Worm (Caenorhabditis elegans) whole organism, young adult: ENCODE measurements around the gene C56G2.4.

ENCODE experiments used
- B0035.1 ChIP-seq: sonication (generic microtip); optimal IDR thresholded peaks from 2 replicates; lab custom pipeline; 2016; ENCODE audit warnings: missing genetic modification characterization, mild to moderate bottlenecking, missing compliant biosample characterization, missing genotype, missing genetic modification reagents
- B0261.1 ChIP-seq: sonication (generic microtip); optimal IDR thresholded peaks from 2 replicates; lab custom pipeline; 2016; ENCODE audit warnings: mild to moderate bottlenecking, missing genetic modification characterization, moderate library complexity, missing compliant biosample characterization
- B0336.3 ChIP-seq: fragments of 200-800 bp; sonication (Bioruptor generic); IDR thresholded peaks from 2 replicates; pipeline ENCODE4 v1.3.6; 2022; ENCODE audit warnings: missing genetic modification characterization, missing compliant biosample characterization
- C06A6.2 ChIP-seq: fragments of 200-800 bp; sonication (Bioruptor generic); conservative IDR thresholded peaks from 2 replicates; pipeline ENCODE4 v1.3.6; 2022; ENCODE audit warnings: missing genetic modification characterization, missing compliant biosample characterization
- C17E4.6 ChIP-seq: fragments of 200-800 bp; sonication (Bioruptor generic); IDR thresholded peaks from 2 replicates; pipeline ENCODE4 v1.3.6; 2022; ENCODE audit warnings: missing genetic modification reagents, missing genetic modification characterization, missing compliant biosample characterization
- D2030.7 ChIP-seq: fragments of 200-800 bp; sonication (Bioruptor generic); IDR thresholded peaks from 2 replicates; pipeline ENCODE4 v1.3.6; 2022; ENCODE audit warnings: missing genetic modification reagents, missing genetic modification characterization, missing compliant biosample characterization
- F52B5.7 ChIP-seq: sonication (generic microtip); optimal IDR thresholded peaks from 2 replicates; lab custom pipeline; 2016; ENCODE audit warnings: mild to moderate bottlenecking, missing genetic modification characterization, missing compliant biosample characterization
- F55B11.4 ChIP-seq: sonication (generic microtip); optimal IDR thresholded peaks from 2 replicates; lab custom pipeline; 2016; ENCODE audit warnings: missing compliant biosample characterization, missing genetic modification characterization, borderline replicate concordance; ENCODE audit not compliant: insufficient read depth
- K12H6.12 ChIP-seq: fragments of 200-800 bp; sonication (Bioruptor generic); optimal IDR thresholded peaks from 2 replicates; lab custom pipeline; 2018; ENCODE audit warnings: mild to moderate bottlenecking, missing genetic modification characterization, missing compliant biosample characterization
- T07F8.4 ChIP-seq: sonication (generic microtip); optimal IDR thresholded peaks from 2 replicates; lab custom pipeline; 2016; ENCODE audit warnings: mild to moderate bottlenecking, missing genetic modification characterization, moderate library complexity, missing compliant biosample characterization
- T26A5.8 ChIP-seq: sonication (generic microtip); optimal IDR thresholded peaks from 2 replicates; lab custom pipeline; 2016; ENCODE audit warnings: missing genetic modification characterization, missing compliant biosample characterization
- Y56A3A.18 ChIP-seq: fragments of 200-800 bp; sonication (Bioruptor generic); IDR thresholded peaks from 2 replicates; pipeline ENCODE4 v1.3.6; 2022; ENCODE audit warnings: missing genetic modification reagents, missing genetic modification characterization, missing compliant biosample characterization
- Y67H2A.10 ChIP-seq: fragments of 200-800 bp; sonication (Bioruptor generic); conservative IDR thresholded peaks from 2 replicates; pipeline ENCODE4 v1.3.6; 2022; ENCODE audit warnings: missing genetic modification reagents, missing genetic modification characterization, missing compliant biosample characterization
- ZK185.1 ChIP-seq: sonication (generic microtip); optimal IDR thresholded peaks from 2 replicates; lab custom pipeline; 2016; ENCODE audit warnings: mild to moderate bottlenecking, missing genetic modification characterization, missing compliant biosample characterization; ENCODE audit not compliant: poor library complexity, severe bottlenecking
- atf-7 ChIP-seq: sonication (generic microtip); optimal IDR thresholded peaks from 2 replicates; lab custom pipeline; 2017; ENCODE audit warnings: mild to moderate bottlenecking, missing genetic modification characterization, missing compliant biosample characterization
- athp-1 ChIP-seq: sonication (generic microtip); optimal IDR thresholded peaks from 2 replicates; lab custom pipeline; 2017; ENCODE audit warnings: mild to moderate bottlenecking, missing genetic modification characterization, missing compliant biosample characterization
- attf-5 ChIP-seq: fragments of 200-800 bp; sonication (Bioruptor generic); optimal IDR thresholded peaks from 2 replicates; lab custom pipeline; 2018; ENCODE audit warnings: mild to moderate bottlenecking, missing genetic modification characterization, missing compliant biosample characterization
- ceh-79 ChIP-seq: sonication (generic microtip); optimal IDR thresholded peaks from 2 replicates; lab custom pipeline; 2017; ENCODE audit warnings: mild to moderate bottlenecking, missing genetic modification characterization, missing compliant biosample characterization
- ceh-91 ChIP-seq: fragments of 200-800 bp; sonication (Bioruptor generic); IDR thresholded peaks from 2 replicates; pipeline ENCODE4 v1.3.6; 2022; ENCODE audit warnings: missing genetic modification reagents, missing genetic modification characterization, missing compliant biosample characterization
- chd-7 ChIP-seq: sonication (generic microtip); optimal IDR thresholded peaks from 2 replicates; lab custom pipeline; 2016; ENCODE audit warnings: mild to moderate bottlenecking, missing genetic modification characterization, moderate library complexity, missing compliant biosample characterization
- die-1 ChIP-seq: sonication (generic microtip); optimal IDR thresholded peaks from 2 replicates; lab custom pipeline; 2016; ENCODE audit warnings: missing genotype, mild to moderate bottlenecking, missing genetic modification characterization, missing compliant biosample characterization
- efl-1 ChIP-seq: fragments of 150-350 bp; optimal IDR thresholded peaks from 2 replicates; lab custom pipeline; 2014; ENCODE audit warnings: missing biosample characterization, missing genetic modification reagents, missing genetic modification characterization
- egl-18 ChIP-seq: fragments of 200-800 bp; sonication (Bioruptor generic); IDR thresholded peaks from 2 replicates; pipeline ENCODE4 v1.3.6; 2022; ENCODE audit warnings: missing genetic modification reagents, missing genetic modification characterization, missing compliant biosample characterization
- ets-4 ChIP-seq: fragments of 200-800 bp; sonication (Bioruptor generic); optimal IDR thresholded peaks from 2 replicates; lab custom pipeline; 2018; ENCODE audit warnings: mild to moderate bottlenecking, missing genetic modification characterization, missing compliant biosample characterization
- gei-17 ChIP-seq: fragments of 200-800 bp; sonication (Bioruptor generic); optimal IDR thresholded peaks from 2 replicates; lab custom pipeline; 2018; ENCODE audit warnings: mild to moderate bottlenecking, missing genetic modification characterization, missing compliant biosample characterization
- hrde-1 ChIP-seq: sonication (generic microtip); optimal IDR thresholded peaks from 2 replicates; lab custom pipeline; 2016; ENCODE audit warnings: missing genetic modification characterization, mild to moderate bottlenecking, missing compliant biosample characterization, moderate library complexity, missing genotype, missing genetic modification reagents, borderline replicate concordance
- hsf-1 ChIP-seq: fragments of 200-800 bp; sonication (Bioruptor generic); IDR thresholded peaks from 2 replicates; pipeline ENCODE4 v1.3.6; 2022; ENCODE audit warnings: missing genetic modification reagents, missing genetic modification characterization, missing compliant biosample characterization
- lin-35 ChIP-seq, 3 experiments: fragments of 150-350 bp in 2 of 3; sonication (generic microtip) in 1 of 3; optimal IDR thresholded peaks; 2 replicates each; lab custom pipeline; 2014 to 2018; ENCODE audit warnings: missing biosample characterization in 3 of 3, missing genetic modification characterization in 3 of 3, missing genetic modification reagents in 3 of 3
- lin-40 ChIP-seq: sonication (generic microtip); optimal IDR thresholded peaks from 2 replicates; lab custom pipeline; 2016; ENCODE audit warnings: missing genetic modification characterization, mild to moderate bottlenecking, missing compliant biosample characterization, missing genotype, missing genetic modification reagents
- lir-1 ChIP-seq: fragments of 200-800 bp; sonication (Bioruptor generic); conservative IDR thresholded peaks from 2 replicates; pipeline ENCODE4 v1.3.6; 2022; ENCODE audit warnings: missing genetic modification reagents, missing genetic modification characterization, missing compliant biosample characterization
- lsl-1 ChIP-seq: fragments of 200-800 bp; sonication (Bioruptor generic); optimal IDR thresholded peaks from 2 replicates; lab custom pipeline; 2018; ENCODE audit warnings: mild to moderate bottlenecking, missing genetic modification characterization, moderate library complexity, missing compliant biosample characterization
- lsy-27 ChIP-seq: sonication (generic microtip); optimal IDR thresholded peaks from 2 replicates; lab custom pipeline; 2017; ENCODE audit warnings: missing genetic modification characterization, mild to moderate bottlenecking, missing compliant biosample characterization, antibody characterized with exemption, missing genotype, borderline replicate concordance; ENCODE audit not compliant: insufficient read depth
- madf-3 ChIP-seq: fragments of 200-800 bp; sonication (Bioruptor generic); IDR thresholded peaks from 2 replicates; pipeline ENCODE4 v1.3.6; 2022; ENCODE audit warnings: missing genetic modification reagents, missing genetic modification characterization, missing compliant biosample characterization
- mcd-1 ChIP-seq: fragments of 200-800 bp; sonication (Bioruptor generic); IDR thresholded peaks from 2 replicates; pipeline ENCODE4 v1.3.6; 2022; ENCODE audit warnings: missing genetic modification reagents, missing genetic modification characterization, missing compliant biosample characterization
- nfya-2 ChIP-seq: fragments of 200-800 bp; sonication (Bioruptor generic); IDR thresholded peaks from 2 replicates; pipeline ENCODE4 v1.3.6; 2022; ENCODE audit warnings: missing genetic modification reagents, missing genetic modification characterization, missing compliant biosample characterization
- nhr-27 ChIP-seq: fragments of 200-800 bp; sonication (Bioruptor generic); optimal IDR thresholded peaks from 2 replicates; lab custom pipeline; 2018; ENCODE audit warnings: mild to moderate bottlenecking, missing genetic modification characterization, moderate library complexity, missing compliant biosample characterization
- nhr-90 ChIP-seq: sonication (generic microtip); optimal IDR thresholded peaks from 2 replicates; lab custom pipeline; 2016; ENCODE audit warnings: missing genotype, mild to moderate bottlenecking, missing genetic modification characterization, missing compliant biosample characterization
- pbrm-1 ChIP-seq: fragments of 200-800 bp; sonication (Bioruptor generic); IDR thresholded peaks from 2 replicates; pipeline ENCODE4 v1.3.6; 2022; ENCODE audit warnings: missing genetic modification reagents, missing genetic modification characterization, missing compliant biosample characterization
- rcor-1 ChIP-seq: fragments of 200-800 bp; sonication (Bioruptor generic); IDR thresholded peaks from 2 replicates; pipeline ENCODE4 v1.3.6; 2022; ENCODE audit warnings: missing genetic modification reagents, missing genetic modification characterization, missing compliant biosample characterization
- sdz-38 ChIP-seq: sonication (generic microtip); optimal IDR thresholded peaks from 2 replicates; lab custom pipeline; 2016; ENCODE audit warnings: missing genotype, missing genetic modification characterization, missing compliant biosample characterization
- tbp1 ChIP-seq: fragments of 200-800 bp; sonication (Bioruptor generic); optimal IDR thresholded peaks from 2 replicates; lab custom pipeline; 2018; ENCODE audit warnings: mild to moderate bottlenecking, missing genetic modification characterization, missing compliant biosample characterization
- unc-62 ChIP-seq: fragments of 150-350 bp; optimal IDR thresholded peaks from 2 replicates; lab custom pipeline; 2014; ENCODE audit warnings: missing biosample characterization, missing genetic modification reagents, missing genetic modification characterization
- xnd-1 ChIP-seq: sonication (generic microtip); optimal IDR thresholded peaks from 2 replicates; lab custom pipeline; 2016; ENCODE audit warnings: missing genotype, missing genetic modification reagents, missing genetic modification characterization, missing compliant biosample characterization
- ztf-18 ChIP-seq: sonication (generic microtip); optimal IDR thresholded peaks from 2 replicates; lab custom pipeline; 2016; ENCODE audit warnings: missing genotype, mild to moderate bottlenecking, missing genetic modification characterization, missing compliant biosample characterization
- ztf-25 ChIP-seq: fragments of 200-800 bp; sonication (Bioruptor generic); IDR thresholded peaks from 2 replicates; pipeline ENCODE4 v1.3.6; 2022; ENCODE audit warnings: missing genetic modification reagents, missing genetic modification characterization, missing compliant biosample characterization
- ztf-26 ChIP-seq: sonication (generic microtip); optimal IDR thresholded peaks from 2 replicates; lab custom pipeline; 2017; ENCODE audit warnings: missing genetic modification characterization, missing compliant biosample characterization
- ztf-28 ChIP-seq: fragments of 200-800 bp; sonication (Bioruptor generic); IDR thresholded peaks from 2 replicates; pipeline ENCODE4 v1.3.6; 2022; ENCODE audit warnings: missing genetic modification reagents, missing genetic modification characterization, missing compliant biosample characterization
- ztf-3 ChIP-seq: fragments of 200-800 bp; sonication (Bioruptor generic); optimal IDR thresholded peaks from 2 replicates; lab custom pipeline; 2018; ENCODE audit warnings: mild to moderate bottlenecking, missing genetic modification characterization, missing compliant biosample characterization

Gene C56G2.4

ce11 chrIII:6373850-6374474 is 42.4 kb downstream of the C56G2.4 start (continued):
- TF ChIP-seq lsy-27 (tag; lab: Kevin White, UChicago) (no peak), pbrm-1 (peak; percentile 57; the same call in 1 of the 2 replicates), B0035.1 (tag; lab: Kevin White, UChicago) (no peak), rcor-1 (GFP tag; lab: Robert Waterston, UW) (peak; percentile 53; the same call in 1 of the 2 replicates), hrde-1 (tag; lab: Kevin White, UChicago) (peak; percentile 98), ztf-3 (GFP tag; lab: Kevin White, UChicago) (no peak), tbp1 (GFP tag; lab: Kevin White, UChicago) (peak; percentile 60), nfya-2 (GFP tag; lab: Robert Waterston, UW) (no peak), nhr-90 (tag; lab: Kevin White, UChicago) (peak; percentile 46), C17E4.6 (peak; percentile 44; the same call in 1 of the 2 replicates), lin-40 (no peak), T07F8.4 (tag; lab: Kevin White, UChicago) (peak; percentile 51), lin-35 (GFP tag; optimal IDR thresholded peaks at IDR 0.05; lab: Kevin White, UChicago) (peak in 2 of 3 experiments; percentile 19 to 45), mcd-1 (GFP tag; lab: Robert Waterston, UW) (peak; percentile 45), unc-62 (no peak), atf-7 (tag; lab: Kevin White, UChicago) (peak; percentile 37), athp-1 (peak; percentile 76), F52B5.7 (tag; lab: Kevin White, UChicago) (peak; percentile 43), sdz-38 (tag; lab: Kevin White, UChicago) (no peak), ets-4 (GFP tag; lab: Kevin White, UChicago) (no peak), efl-1 (peak; percentile 28), madf-3 (GFP tag; lab: Robert Waterston, UW) (peak; percentile 63), ztf-18 (tag; lab: Kevin White, UChicago) (peak; percentile 35), attf-5 (peak; percentile 20), ceh-91 (GFP tag; lab: Robert Waterston, UW) (0 out of 2 replicates have a peak, but pooled peaks have one; percentile 20), B0261.1 (peak; percentile 5), chd-7 (tag; lab: Kevin White, UChicago) (peak; percentile 16), ztf-25 (no peak), ztf-26 (tag; lab: Kevin White, UChicago) (no peak), ztf-28 (GFP tag; lab: Robert Waterston, UW) (no peak; the same call in 1 of the 2 replicates), B0336.3 (peak; percentile 98), T26A5.8 (tag; lab: Kevin White, UChicago) (peak; percentile 57), ceh-79 (peak; percentile 36), ZK185.1 (tag; lab: Kevin White, UChicago) (peak; percentile 53), nhr-27 (tag; lab: Kevin White, UChicago) (no peak), gei-17 (GFP tag; lab: Kevin White, UChicago) (no peak), lsl-1 (GFP tag; lab: Kevin White, UChicago) (peak; percentile 67), hsf-1 (GFP tag; lab: Robert Waterston, UW) (peak; percentile 73), xnd-1 (tag; lab: Kevin White, UChicago) (peak; percentile 29), die-1 (tag; lab: Kevin White, UChicago) (peak; percentile 76), K12H6.12 (no peak), F55B11.4 (tag; lab: Kevin White, UChicago) (no peak), Y67H2A.10 (GFP tag; lab: Robert Waterston, UW) (no peak), Y56A3A.18 (GFP tag; lab: Robert Waterston, UW) (peak; percentile 91), lir-1 (GFP tag; lab: Robert Waterston, UW) (no peak), egl-18 (GFP tag; lab: Robert Waterston, UW) (no peak), D2030.7 (GFP tag; lab: Robert Waterston, UW) (peak; percentile 58), C06A6.2 (no peak)
